Worm (Caenorhabditis elegans) whole organism, early embryonic: ENCODE measurements around the gene F53F4.15.

ENCODE experiments used
- B0310.2 ChIP-seq: sonication (generic microtip); optimal IDR thresholded peaks from 2 replicates; lab custom pipeline; 2016; ENCODE audit warnings: mild to moderate bottlenecking, missing genetic modification characterization, missing compliant biosample characterization
- ama-1 ChIP-seq: fragments of 150-350 bp; optimal IDR thresholded peaks from 2 replicates; lab custom pipeline; 2014
- hmg-4 ChIP-seq: fragments of 200-800 bp; sonication (Bioruptor generic); optimal IDR thresholded peaks from 2 replicates; lab custom pipeline; 2018; ENCODE audit warnings: mild to moderate bottlenecking, missing genetic modification characterization, missing compliant biosample characterization

DNA sequence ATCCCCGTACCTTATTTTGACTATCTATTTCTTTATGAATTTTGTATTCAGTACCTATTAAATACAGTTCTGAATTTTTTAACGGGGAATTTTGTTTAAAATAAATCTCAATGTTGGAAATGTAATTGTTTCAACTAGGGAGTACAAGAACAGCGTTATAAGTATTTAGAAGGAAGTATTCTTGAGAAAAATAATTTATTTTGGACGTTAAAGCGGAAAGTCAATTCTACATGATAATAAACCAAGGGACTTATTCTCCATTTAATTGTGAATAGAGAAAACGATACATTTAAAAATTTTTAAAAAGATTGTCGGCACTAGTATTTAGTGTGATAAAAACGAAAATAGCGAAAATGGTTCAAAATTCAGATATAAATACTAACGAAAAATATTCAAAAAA, 48.4 kb downstream of the F53F4.15 start:
- TF ChIP-seq hmg-4 (GFP tag; lab: Kevin White, UChicago): no peak
- TF ChIP-seq ama-1 (lab: Kevin White, UChicago): no peak
- TF ChIP-seq B0310.2 (tag; lab: Kevin White, UChicago): no peak
